Worm (Caenorhabditis elegans) whole organism, L3 larva: ENCODE data around the gene F35H10.3.

Source experiments
- R02D3.7 ChIP-seq: fragments of 150-350 bp; optimal IDR thresholded peaks from 2 replicates; lab custom pipeline; 2014; ENCODE audit warnings: missing biosample characterization, missing genetic modification characterization
- ama-1 ChIP-seq: fragments of 150-350 bp; optimal IDR thresholded peaks from 2 replicates; lab custom pipeline; 2018
- ceh-16 ChIP-seq: sonication (generic microtip); optimal IDR thresholded peaks from 2 replicates; lab custom pipeline; 2017; ENCODE audit warnings: missing biosample characterization, missing genetic modification characterization
- ceh-82 ChIP-seq: fragments of 150-350 bp; optimal IDR thresholded peaks from 2 replicates; lab custom pipeline; 2014; ENCODE audit warnings: missing biosample characterization, missing genetic modification characterization
- ceh-9 ChIP-seq: sonication (generic microtip); optimal IDR thresholded peaks from 2 replicates; lab custom pipeline; 2018; ENCODE audit warnings: missing biosample characterization, missing genetic modification characterization
- daf-12 ChIP-seq: fragments of 150-350 bp; optimal IDR thresholded peaks from 2 replicates; lab custom pipeline; 2014; ENCODE audit warnings: missing biosample characterization, missing genetic modification reagents, missing genetic modification characterization
- egl-5 ChIP-seq: fragments of 150-350 bp; optimal IDR thresholded peaks from 2 replicates; lab custom pipeline; 2017; ENCODE audit warnings: missing biosample characterization, missing genetic modification reagents, missing genetic modification characterization, inconsistent platforms
- elt-1 ChIP-seq: fragments of 150-350 bp; optimal IDR thresholded peaks from 2 replicates; lab custom pipeline; 2014; ENCODE audit warnings: missing biosample characterization, missing genetic modification characterization
- elt-2 ChIP-seq: sonication (generic microtip); optimal IDR thresholded peaks from 2 replicates; lab custom pipeline; 2016; ENCODE audit warnings: missing genetic modification reagents, mild to moderate bottlenecking, missing genetic modification characterization, missing compliant biosample characterization
- elt-3 ChIP-seq, 3 experiments: fragments of 150-350 bp in 1 of 3; sonication (generic microtip) in 2 of 3; optimal IDR thresholded peaks; 2 replicates in 2 of 3; 4 replicates in 1 of 3; lab custom pipeline; 2014 to 2017; ENCODE audit warnings: missing biosample characterization in 3 of 3, missing genetic modification characterization in 3 of 3
- fkh-10 ChIP-seq: sonication (generic microtip); optimal IDR thresholded peaks from 2 replicates; lab custom pipeline; 2017; ENCODE audit warnings: missing biosample characterization, missing genetic modification reagents, missing genetic modification characterization
- fkh-2 ChIP-seq: fragments of 150-350 bp; optimal IDR thresholded peaks from 2 replicates; lab custom pipeline; 2014; ENCODE audit warnings: missing biosample characterization, missing genetic modification reagents, missing genetic modification characterization
- fos-1 ChIP-seq: fragments of 150-350 bp; optimal IDR thresholded peaks from 2 replicates; lab custom pipeline; 2014; ENCODE audit warnings: missing biosample characterization, missing genetic modification characterization
- hmg-11 ChIP-seq: sonication (generic microtip); optimal IDR thresholded peaks from 2 replicates; lab custom pipeline; 2016; ENCODE audit warnings: missing genetic modification characterization, missing compliant biosample characterization
- jun-1 ChIP-seq: fragments of 150-350 bp; optimal IDR thresholded peaks from 2 replicates; lab custom pipeline; 2014; ENCODE audit warnings: missing biosample characterization, missing genetic modification reagents, missing genetic modification characterization
- lin-15B ChIP-seq: fragments of 150-350 bp; optimal IDR thresholded peaks from 2 replicates; lab custom pipeline; 2014; ENCODE audit warnings: missing biosample characterization, missing genetic modification characterization
- lsy-12 ChIP-seq: sonication (generic microtip); optimal IDR thresholded peaks from 2 replicates; lab custom pipeline; 2016; ENCODE audit warnings: mild to moderate bottlenecking, missing genetic modification characterization, missing compliant biosample characterization
- mml-1 ChIP-seq: fragments of 150-350 bp; sonication (generic microtip); optimal IDR thresholded peaks from 3 replicates; lab custom pipeline; 2014; ENCODE audit warnings: missing biosample characterization, missing genetic modification characterization
- nfya-1 ChIP-seq: sonication (generic microtip); optimal IDR thresholded peaks from 2 replicates; lab custom pipeline; 2017; ENCODE audit warnings: missing genetic modification characterization, mild to moderate bottlenecking, missing compliant biosample characterization, antibody characterized with exemption, moderate library complexity; ENCODE audit not compliant: insufficient read depth
- nhr-12 ChIP-seq: fragments of 150-350 bp; optimal IDR thresholded peaks from 2 replicates; lab custom pipeline; 2014; ENCODE audit warnings: missing biosample characterization, missing genetic modification characterization
- nhr-23 ChIP-seq: fragments of 150-350 bp; optimal IDR thresholded peaks from 2 replicates; lab custom pipeline; 2014; ENCODE audit warnings: missing biosample characterization, missing genetic modification reagents, missing genetic modification characterization
- nhr-237 ChIP-seq: fragments of 150-350 bp; optimal IDR thresholded peaks from 2 replicates; lab custom pipeline; 2014; ENCODE audit warnings: missing biosample characterization, missing genetic modification characterization
- nhr-43 ChIP-seq: sonication (generic microtip); optimal IDR thresholded peaks from 2 replicates; lab custom pipeline; 2016; ENCODE audit warnings: mild to moderate bottlenecking, missing genetic modification characterization, missing compliant biosample characterization; ENCODE audit not compliant: poor library complexity, severe bottlenecking
- nhr-67 ChIP-seq: fragments of 150-350 bp; optimal IDR thresholded peaks from 2 replicates; lab custom pipeline; 2014; ENCODE audit warnings: missing biosample characterization, missing genetic modification characterization
- nhr-76 ChIP-seq: fragments of 150-350 bp; sonication (generic microtip); optimal IDR thresholded peaks from 5 replicates; lab custom pipeline; 2014; ENCODE audit warnings: missing biosample characterization, missing genetic modification characterization
- nhr-77 ChIP-seq: fragments of 150-350 bp; optimal IDR thresholded peaks from 2 replicates; lab custom pipeline; 2014; ENCODE audit warnings: missing biosample characterization, missing genetic modification characterization
- pha-4 ChIP-seq: fragments of 150-350 bp; optimal IDR thresholded peaks from 2 replicates; lab custom pipeline; 2014; ENCODE audit warnings: missing biosample characterization, missing genetic modification reagents, missing genetic modification characterization
- pqm-1 ChIP-seq: fragments of 150-350 bp; optimal IDR thresholded peaks from 2 replicates; lab custom pipeline; 2017; ENCODE audit warnings: missing biosample characterization, missing genetic modification characterization, inconsistent platforms
- sea-2 ChIP-seq: fragments of 150-350 bp; sonication (generic microtip); optimal IDR thresholded peaks from 4 replicates; lab custom pipeline; 2014; ENCODE audit warnings: missing biosample characterization, missing genetic modification reagents, missing genetic modification characterization
- skn-1 ChIP-seq: fragments of 150-350 bp; optimal IDR thresholded peaks from 2 replicates; lab custom pipeline; 2014; ENCODE audit warnings: missing biosample characterization, missing genetic modification characterization
- tbx-2 ChIP-seq: sonication (generic microtip); optimal IDR thresholded peaks from 2 replicates; lab custom pipeline; 2016; ENCODE audit warnings: mild to moderate bottlenecking, missing genetic modification characterization, missing compliant biosample characterization
- zag-1 ChIP-seq: fragments of 150-350 bp; optimal IDR thresholded peaks from 2 replicates; lab custom pipeline; 2014; ENCODE audit warnings: missing biosample characterization, missing genetic modification characterization
- ztf-11 ChIP-seq: fragments of 150-350 bp; optimal IDR thresholded peaks from 2 replicates; lab custom pipeline; 2014; ENCODE audit warnings: missing biosample characterization, missing genetic modification characterization
- ztf-4 ChIP-seq: fragments of 150-350 bp; optimal IDR thresholded peaks from 2 replicates; lab custom pipeline; 2014; ENCODE audit warnings: missing biosample characterization, missing genetic modification characterization

F35H10.3 gene

DNA sequence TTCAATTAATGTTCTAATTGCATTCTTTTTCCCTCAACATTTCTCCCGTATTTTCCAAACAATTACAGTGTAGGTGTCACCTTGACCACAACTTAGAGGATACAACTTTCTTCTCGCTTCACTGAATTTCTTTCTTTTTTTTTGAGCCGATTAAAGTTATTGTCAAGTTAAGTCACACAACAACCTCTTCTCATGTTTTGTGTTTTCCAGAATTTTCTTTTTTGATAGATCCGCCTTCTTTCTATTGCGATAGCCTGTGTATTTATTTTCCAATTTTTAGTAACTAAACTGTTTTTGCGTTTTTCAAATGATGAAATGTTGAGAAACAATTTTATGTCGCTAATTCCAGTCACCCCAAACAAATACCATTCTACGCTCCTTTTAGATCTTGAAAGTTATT, at the start of gene F35H10.3:
Gene F35H10.3, plus strand, starts transcription at position 301 of the 400 bp plus-strand sequence.
- TF ChIP-seq nhr-23 (tag; lab: Kevin White, UChicago) (no peak), pqm-1 (tag; lab: Kevin White, UChicago) (no peak), fos-1 (tag; lab: Kevin White, UChicago) (no peak)

DNA sequence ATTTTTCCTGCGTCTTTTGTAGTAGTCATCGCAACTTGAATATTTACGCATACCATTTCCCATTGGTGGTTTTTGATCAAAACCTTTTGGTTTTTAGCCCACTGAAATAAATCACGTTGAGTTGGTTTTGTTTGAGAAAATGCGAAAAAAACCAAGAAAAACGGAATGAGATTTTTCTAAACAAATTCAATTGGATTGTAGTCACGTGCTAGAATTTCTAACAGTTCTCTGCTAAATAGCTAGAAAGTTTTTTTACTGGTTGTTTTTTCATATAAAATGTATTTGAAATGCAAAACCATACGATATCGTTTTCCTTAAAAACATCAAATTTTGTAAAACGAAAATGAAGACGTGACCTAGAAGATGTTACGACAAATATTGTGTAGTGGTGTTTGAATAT, 49.2 kb upstream of the F35H10.3 start, which contains the start of gene K07H8.12:
Gene K07H8.12, minus strand, starts transcription at position 101 of the 400 bp plus-strand sequence.
- TF ChIP-seq lin-15B (tag; lab: Kevin White, UChicago) (no peak), elt-2 (tag; lab: Kevin White, UChicago) (no peak), fkh-2 (tag; lab: Kevin White, UChicago) (no peak), ceh-82 (tag; lab: Kevin White, UChicago) (no peak), R02D3.7 (no peak), jun-1 (tag; lab: Kevin White, UChicago) (no peak), nhr-43 (tag; lab: Kevin White, UChicago) (no peak), ztf-4 (tag; lab: Kevin White, UChicago) (no peak), fkh-10 (GFP tag; lab: Kevin White, UChicago) (no peak), skn-1 (no peak)

DNA sequence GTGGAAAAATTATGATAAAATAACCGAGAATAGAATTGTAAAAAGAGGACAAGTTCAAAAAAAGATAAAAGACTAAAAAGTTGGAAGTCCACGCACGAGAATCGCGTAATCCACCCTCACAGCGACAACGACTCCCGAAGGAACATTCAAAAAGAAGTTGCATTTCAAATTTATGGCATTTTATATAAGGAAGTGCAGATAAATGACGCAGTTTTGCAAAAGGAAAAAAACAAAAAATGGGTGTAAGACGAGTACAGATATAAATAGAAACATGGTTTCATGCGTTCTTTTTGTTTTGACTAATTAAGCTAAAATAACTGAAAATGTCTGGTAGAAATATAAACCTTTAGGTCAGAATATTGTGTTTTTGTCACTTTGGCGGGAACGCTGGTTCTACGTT, 42.6 kb upstream of the F35H10.3 start:
- TF ChIP-seq R02D3.7 (no peak), hmg-11 (tag; lab: Kevin White, UChicago) (no peak), skn-1 (no peak), mml-1 (tag; lab: Kevin White, UChicago) (no peak), elt-3 (tag; optimal IDR thresholded peaks at IDR 0.05; lab: Kevin White, UChicago) (no peak), sea-2 (GFP tag; lab: Kevin White, UChicago) (no peak), nhr-76 (no peak), ceh-82 (tag; lab: Kevin White, UChicago) (no peak)
- TF ChIP-seq, all 47 proteins: peak for 0

DNA sequence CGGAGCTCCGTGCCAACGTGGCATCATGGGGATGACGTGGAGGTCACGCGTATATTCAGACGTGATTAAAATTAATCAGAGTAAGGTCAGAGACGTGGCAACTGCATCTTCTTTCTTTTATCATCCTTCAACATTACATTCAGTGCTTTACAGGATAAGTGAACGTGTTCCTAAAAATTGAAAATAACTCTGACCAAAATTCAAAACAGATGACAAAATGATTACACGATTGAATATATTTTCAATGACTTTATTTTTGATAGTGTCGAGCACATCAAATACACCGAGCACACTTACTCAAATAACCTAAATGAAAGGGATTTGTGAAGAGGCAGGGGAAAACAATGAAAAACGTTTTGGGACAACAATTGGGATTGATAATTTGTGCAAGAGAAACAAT, 39.4 kb upstream of the F35H10.3 start, which contains the start of gene K07H8.9:
Gene K07H8.9, minus strand, starts transcription at position 125 of the 400 bp plus-strand sequence.
- TF ChIP-seq nhr-12 (no peak), tbx-2 (tag; lab: Kevin White, UChicago) (no peak), nhr-77 (tag; lab: Kevin White, UChicago) (no peak), nfya-1 (tag; lab: Kevin White, UChicago) (no peak), ceh-9 (tag; lab: Kevin White, UChicago) (no peak), egl-5 (no peak), ama-1 (lab: Kevin White, UChicago) (no peak), nhr-23 (tag; lab: Kevin White, UChicago) (no peak), hmg-11 (tag; lab: Kevin White, UChicago) (no peak)

DNA sequence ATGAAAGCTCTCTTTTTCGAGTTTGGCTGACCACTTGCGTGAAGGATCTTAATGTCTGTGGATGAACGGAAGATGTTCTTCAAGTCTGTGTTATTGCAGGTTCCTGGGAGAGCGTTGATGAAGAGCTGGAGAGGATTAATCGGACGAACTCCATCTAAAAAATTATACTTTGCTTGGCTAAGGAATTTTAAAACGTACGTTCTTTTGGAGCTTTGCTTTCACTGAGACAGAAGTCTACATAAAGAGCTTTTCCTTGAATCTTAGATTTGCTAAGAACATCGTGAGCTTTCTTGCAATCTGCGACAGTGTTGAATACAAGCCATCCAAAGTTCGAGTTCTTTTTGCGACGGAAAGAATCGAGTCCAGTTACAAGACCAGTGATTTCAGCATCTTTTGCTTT, 38.5 kb upstream of the F35H10.3 start:
- TF ChIP-seq skn-1 (no peak), elt-1 (tag; lab: Kevin White, UChicago) (no peak), nhr-67 (tag; lab: Kevin White, UChicago) (no peak), zag-1 (tag; lab: Kevin White, UChicago) (no peak), R02D3.7 (no peak), ceh-16 (no peak), fos-1 (tag; lab: Kevin White, UChicago) (no peak), tbx-2 (tag; lab: Kevin White, UChicago) (no peak), elt-3 (tag; optimal IDR thresholded peaks at IDR 0.05; lab: Kevin White, UChicago) (no peak), jun-1 (tag; lab: Kevin White, UChicago) (no peak), ztf-11 (tag; lab: Kevin White, UChicago) (no peak), daf-12 (no peak), nhr-237 (tag; lab: Kevin White, UChicago) (no peak), lsy-12 (no peak)

DNA sequence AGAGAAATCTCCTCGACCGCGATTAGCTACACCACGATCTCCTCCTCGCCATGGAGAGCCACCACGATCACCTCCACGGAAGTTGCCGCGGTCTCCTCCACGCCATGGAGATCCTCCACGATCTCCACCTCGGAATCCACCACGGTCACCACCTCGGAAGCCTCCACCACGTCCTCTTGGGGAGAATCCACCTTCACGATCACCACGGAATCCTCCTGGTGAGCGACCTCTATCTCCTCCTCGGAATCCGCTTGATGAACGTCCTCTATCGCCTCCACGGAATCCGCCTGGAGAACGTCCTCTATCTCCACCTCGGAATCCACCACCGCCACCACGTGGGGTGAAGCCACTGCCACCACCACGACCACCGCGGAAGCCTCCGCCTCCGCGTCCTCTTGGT, 36.7 kb upstream of the F35H10.3 start:
- TF ChIP-seq pha-4, result no peak
